Worm (Caenorhabditis elegans) whole organism, early embryonic: ENCODE data around the gene W09D6.5.
"Not testable (repeated sequence)": the region's sequence is repeated elsewhere in the genome, so short reads cannot be mapped to it uniquely, and the experiment has no call there.

ENCODE experiments used
- B0310.2 ChIP-seq: sonication (generic microtip); optimal IDR thresholded peaks from 2 replicates; lab custom pipeline; 2016; ENCODE audit warnings: mild to moderate bottlenecking, missing genetic modification characterization, missing compliant biosample characterization
- F13C5.2 ChIP-seq: sonication (generic microtip); optimal IDR thresholded peaks from 2 replicates; lab custom pipeline; 2017; ENCODE audit warnings: mild to moderate bottlenecking, missing genetic modification characterization, inconsistent platforms, missing compliant biosample characterization
- aly-1 ChIP-seq: sonication (generic microtip); optimal IDR thresholded peaks from 2 replicates; lab custom pipeline; 2016; ENCODE audit warnings: missing genetic modification characterization, missing compliant biosample characterization
- ceh-13 ChIP-seq: fragments of 200-800 bp; sonication (Bioruptor generic); optimal IDR thresholded peaks from 2 replicates; lab custom pipeline; 2018; ENCODE audit warnings: mild to moderate bottlenecking, missing genetic modification characterization, missing compliant biosample characterization
- ceh-36 ChIP-seq: sonication (generic microtip); optimal IDR thresholded peaks from 2 replicates; lab custom pipeline; 2016; ENCODE audit warnings: missing genetic modification characterization, inconsistent platforms, missing compliant biosample characterization
- ets-7 ChIP-seq: sonication (generic microtip); optimal IDR thresholded peaks from 2 replicates; lab custom pipeline; 2016; ENCODE audit warnings: missing genotype, missing genetic modification characterization, missing compliant biosample characterization
- flt-1 ChIP-seq: fragments of 200-800 bp; sonication (Bioruptor generic); IDR thresholded peaks from 2 replicates; pipeline ENCODE4 v1.3.6; 2022; ENCODE audit warnings: missing genetic modification characterization, missing compliant biosample characterization
- hmbx-1 ChIP-seq: sonication (generic microtip); optimal IDR thresholded peaks from 2 replicates; lab custom pipeline; 2016; ENCODE audit warnings: mild to moderate bottlenecking, missing genetic modification characterization, missing compliant biosample characterization
- hmg-4 ChIP-seq: fragments of 200-800 bp; sonication (Bioruptor generic); optimal IDR thresholded peaks from 2 replicates; lab custom pipeline; 2018; ENCODE audit warnings: mild to moderate bottlenecking, missing genetic modification characterization, missing compliant biosample characterization
- hnd-1 ChIP-seq: sonication (generic microtip); optimal IDR thresholded peaks from 2 replicates; lab custom pipeline; 2016; ENCODE audit warnings: missing genetic modification characterization, missing compliant biosample characterization
- pes-1 ChIP-seq: fragments of 200-800 bp; sonication (Bioruptor generic); IDR thresholded peaks from 2 replicates; pipeline ENCODE4 v1.3.6; 2022; ENCODE audit warnings: missing genetic modification reagents, missing genetic modification characterization, missing compliant biosample characterization
- scrt-1 ChIP-seq: fragments of 200-800 bp; sonication (Bioruptor generic); IDR thresholded peaks from 2 replicates; pipeline ENCODE4 v1.3.6; 2022; ENCODE audit warnings: missing genetic modification characterization, missing compliant biosample characterization
- sea-1 ChIP-seq: fragments of 200-800 bp; sonication (Bioruptor generic); conservative IDR thresholded peaks from 2 replicates; pipeline ENCODE4 v1.3.6; 2022; ENCODE audit warnings: missing genetic modification characterization, missing compliant biosample characterization
- tbx-11 ChIP-seq: fragments of 200-800 bp; sonication (Bioruptor generic); IDR thresholded peaks from 2 replicates; pipeline ENCODE4 v1.3.6; 2022; ENCODE audit warnings: missing genetic modification characterization, missing compliant biosample characterization
- tbx-37 ChIP-seq: fragments of 200-800 bp; sonication (Bioruptor generic); conservative IDR thresholded peaks from 2 replicates; pipeline ENCODE4 v1.3.6; 2022; ENCODE audit warnings: missing genetic modification reagents, missing genetic modification characterization, missing compliant biosample characterization
- tra-4 ChIP-seq: sonication (generic microtip); optimal IDR thresholded peaks from 2 replicates; lab custom pipeline; 2017; ENCODE audit warnings: missing genetic modification characterization, missing compliant biosample characterization

W09D6.5 gene

DNA sequence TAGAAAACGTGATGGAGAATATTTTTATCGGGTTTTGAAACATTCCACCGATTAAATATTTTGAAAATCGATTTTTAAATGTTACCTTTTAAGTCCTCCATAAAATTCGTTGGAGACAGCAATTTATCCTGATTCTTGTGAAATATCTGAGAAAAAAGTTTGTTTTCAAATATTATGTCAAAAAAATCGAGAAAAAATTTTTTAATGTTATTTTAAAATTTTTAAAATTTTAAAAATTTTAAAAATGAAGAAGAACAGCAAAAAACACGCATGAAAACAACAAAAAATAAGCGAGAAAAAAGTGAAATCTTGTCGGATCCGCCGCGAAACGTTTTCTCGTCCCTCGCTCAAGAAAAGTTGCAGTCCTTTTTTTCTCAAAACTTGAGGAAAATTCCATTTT lies 39.2 kb downstream of the W09D6.5 start, which contains the start of gene Y48A6C.8:
TSS of gene Y48A6C.8 (minus strand) at position 101 of the 400 bp plus-strand sequence.
- TF ChIP-seq sea-1 (GFP tag; lab: Robert Waterston, UW) (no peak), ets-7 (no peak), hmbx-1 (tag; lab: Kevin White, UChicago) (no peak), tra-4 (no peak), F13C5.2 (tag; lab: Kevin White, UChicago) (no peak), scrt-1 (no peak)

- TF ChIP-seq tbx-37 (GFP tag; lab: Robert Waterston, UW) (no peak), ets-7 (no peak), hmbx-1 (tag; lab: Kevin White, UChicago) (no peak), ceh-36 (tag; lab: Kevin White, UChicago) (no peak), flt-1 (no peak), tra-4 (no peak), hmg-4 (no peak), ceh-13 (GFP tag; lab: Kevin White, UChicago) (no peak), pes-1 (GFP tag; lab: Robert Waterston, UW) (no peak), tbx-11 (GFP tag; lab: Robert Waterston, UW) (no peak), hnd-1 (tag; lab: Kevin White, UChicago) (no peak), sea-1 (GFP tag; lab: Robert Waterston, UW) (no peak), scrt-1 (no peak)
Measured at ce11 chrIII:11129363-11129762, 41.1 kb downstream of the W09D6.5 start.

DNA sequence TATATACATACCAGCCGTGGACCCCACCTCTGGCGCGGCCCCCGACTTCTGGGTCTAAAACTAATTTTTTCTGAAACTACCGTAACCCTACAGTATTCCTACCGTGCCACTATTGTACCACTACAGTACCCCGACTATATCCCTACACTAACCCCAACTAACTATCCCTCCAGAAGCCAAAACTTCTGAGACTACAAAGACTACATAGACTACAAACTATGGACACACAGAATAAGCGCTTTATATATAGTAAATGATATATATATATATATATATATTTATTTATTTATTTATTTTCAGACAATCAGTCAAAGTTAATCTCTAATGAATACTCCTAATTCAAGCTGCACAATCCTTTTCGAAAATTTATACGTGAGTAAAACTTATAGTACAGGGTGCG lies 43.2 kb downstream of the W09D6.5 start, which contains the start of gene pha-1:
TSS of gene pha-1 (plus strand) at position 301 of the 400 bp plus-strand sequence.
- TF ChIP-seq aly-1, ceh-36, F13C5.2 (tag; lab: Kevin White, UChicago): not testable (repeated sequence)

DNA sequence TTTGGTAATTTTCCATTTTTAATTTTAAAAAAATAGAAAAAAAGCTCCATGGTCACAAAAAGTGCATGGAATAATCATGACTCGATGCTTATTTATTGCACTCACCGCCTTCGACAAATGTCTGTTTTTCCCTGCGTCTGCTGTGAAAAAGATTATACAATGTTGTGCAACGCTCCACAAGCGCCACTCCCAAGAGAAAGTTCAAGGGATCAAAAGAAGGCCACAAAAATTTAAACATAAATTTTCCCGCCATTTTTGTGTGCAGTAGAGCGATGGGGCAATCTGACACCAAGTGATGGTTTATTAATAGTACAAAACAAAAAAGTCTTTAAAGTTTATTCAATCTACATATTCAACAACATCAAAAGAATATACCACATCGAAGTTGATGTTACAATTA lies 50.6 kb downstream of the W09D6.5 start, which contains the start of gene fbxa-128:
TSS of gene fbxa-128 (minus strand) at position 192 of the 400 bp plus-strand sequence.
- TF ChIP-seq ceh-13 (GFP tag; lab: Kevin White, UChicago) = no peak
- no peak for TF ChIP-seq ceh-36 (tag; lab: Kevin White, UChicago)
- TF ChIP-seq aly-1 (tag; lab: Kevin White, UChicago) = no peak
- no peak for TF ChIP-seq hmg-4
- no peak for TF ChIP-seq B0310.2 (tag; lab: Kevin White, UChicago)
- no peak for TF ChIP-seq pes-1 (GFP tag; lab: Robert Waterston, UW)
- TF ChIP-seq F13C5.2 (tag; lab: Kevin White, UChicago) = no peak
- no peak for TF ChIP-seq flt-1
